Worm (Caenorhabditis elegans) whole organism, mixed stage, embryonic: Measurements from ENCODE around the gene ubc-24.

Experiments
- bed-3 ChIP-seq: fragments of 200-800 bp; sonication (Bioruptor generic); optimal IDR thresholded peaks from 3 replicates; lab custom pipeline; 2018; ENCODE audit warnings: mild to moderate bottlenecking, missing genetic modification characterization, moderate library complexity, missing compliant biosample characterization
- elt-3 ChIP-seq: fragments of 150-350 bp; optimal IDR thresholded peaks from 2 replicates; lab custom pipeline; 2014; ENCODE audit warnings: missing biosample characterization, missing genetic modification characterization
- mab-5 ChIP-seq: fragments of 150-350 bp; optimal IDR thresholded peaks from 2 replicates; lab custom pipeline; 2014; ENCODE audit warnings: missing biosample characterization, missing genetic modification characterization
- nhr-12 ChIP-seq: fragments of 150-350 bp; optimal IDR thresholded peaks from 2 replicates; lab custom pipeline; 2014; ENCODE audit warnings: missing biosample characterization, missing genetic modification characterization
- nhr-237 ChIP-seq: fragments of 150-350 bp; optimal IDR thresholded peaks from 2 replicates; lab custom pipeline; 2014; ENCODE audit warnings: missing biosample characterization, missing genetic modification characterization
- nhr-28 ChIP-seq: fragments of 150-350 bp; optimal IDR thresholded peaks from 2 replicates; lab custom pipeline; 2014; ENCODE audit warnings: missing biosample characterization, missing genetic modification characterization
- snpc-4 ChIP-seq: fragments of 150-350 bp; optimal IDR thresholded peaks from 2 replicates; lab custom pipeline; 2014; ENCODE audit warnings: missing biosample characterization, missing genetic modification characterization
- unc-39 ChIP-seq: fragments of 150-350 bp; optimal IDR thresholded peaks from 2 replicates; lab custom pipeline; 2014; ENCODE audit warnings: missing biosample characterization, missing genetic modification characterization
- unc-62 ChIP-seq: fragments of 150-350 bp; optimal IDR thresholded peaks from 2 replicates; lab custom pipeline; 2014; ENCODE audit warnings: missing biosample characterization, missing genetic modification reagents, missing genetic modification characterization
- ztf-11 ChIP-seq: fragments of 150-350 bp; optimal IDR thresholded peaks from 2 replicates; lab custom pipeline; 2014; ENCODE audit warnings: missing biosample characterization, missing genetic modification characterization

DNA sequence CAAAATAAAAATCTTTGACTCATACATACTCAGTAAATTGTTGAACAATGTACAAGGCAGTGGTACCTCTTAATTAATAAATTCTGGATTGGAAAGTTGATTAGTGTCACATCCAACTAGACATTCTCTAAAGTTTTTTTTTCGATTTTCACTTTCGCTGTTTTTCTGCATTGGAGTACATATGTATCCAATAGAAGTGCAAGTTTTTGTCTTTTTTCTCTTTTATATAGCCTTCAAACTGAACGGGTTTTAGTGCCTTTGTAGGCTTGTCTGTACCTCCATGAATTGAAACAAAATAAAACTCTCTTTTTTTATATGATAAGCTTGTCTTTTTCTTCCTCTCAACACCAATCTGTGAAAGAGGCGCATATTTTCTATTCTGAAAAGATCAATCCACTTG lies 25.2 kb upstream of the ubc-24 start:
- TF ChIP-seq snpc-4 (tag; lab: Kevin White, UChicago) (no peak), nhr-12 (tag; lab: Kevin White, UChicago) (no peak), mab-5 (no peak), nhr-28 (no peak), nhr-237 (no peak), ztf-11 (no peak), unc-39 (no peak), bed-3 (no peak), unc-62 (no peak), elt-3 (tag; lab: Kevin White, UChicago) (no peak)
